Fruit fly (Drosophila melanogaster) whole organism, embryonic: ENCODE results near the gene DppIII.

ENCODE experiments used
- ATbp ChIP-seq: fragments of 200-800 bp; sonication (Bioruptor generic); optimal IDR thresholded peaks from 2 replicates; lab custom pipeline; 2017; ENCODE audit warnings: missing biosample characterization, mild to moderate bottlenecking, missing genetic modification characterization, missing genetic modification reagents
- Abd-B ChIP-seq: fragments of 200-800 bp; sonication (Bioruptor generic); optimal IDR thresholded peaks from 2 replicates; lab custom pipeline; 2018; ENCODE audit warnings: missing biosample characterization, mild to moderate bottlenecking, missing genetic modification characterization, moderate library complexity
- Awh ChIP-seq: fragments of 200-800 bp; sonication (Bioruptor generic); IDR thresholded peaks from 2 replicates; pipeline ENCODE4, ENCODE4 v1.3.6; 2022; ENCODE audit warnings: missing biosample characterization, missing genetic modification characterization
- CG12744 ChIP-seq: fragments of 200-800 bp; sonication (Bioruptor generic); optimal IDR thresholded peaks from 2 replicates; lab custom pipeline; 2016; ENCODE audit warnings: missing biosample characterization, missing genetic modification characterization
- CG13775 ChIP-seq: fragments of 200-800 bp; sonication (Bioruptor generic); optimal IDR thresholded peaks from 3 replicates; lab custom pipeline; 2017; ENCODE audit warnings: missing biosample characterization, mild to moderate bottlenecking, missing genetic modification characterization
- CG15696 ChIP-seq: fragments of 200-800 bp; sonication (Bioruptor generic); optimal IDR thresholded peaks from 2 replicates; lab custom pipeline; 2019; ENCODE audit warnings: missing biosample characterization, mild to moderate bottlenecking, missing genetic modification characterization, moderate library complexity
- CG1603 ChIP-seq: fragments of 200-800 bp; sonication (Bioruptor generic); optimal IDR thresholded peaks from 2 replicates; lab custom pipeline; 2019; ENCODE audit warnings: missing biosample characterization, mild to moderate bottlenecking, missing genetic modification characterization, moderate library complexity
- CG17186 ChIP-seq: fragments of 200-800 bp; sonication (Bioruptor generic); optimal IDR thresholded peaks from 3 replicates; lab custom pipeline; 2017; ENCODE audit warnings: missing biosample characterization, missing genetic modification reagents, missing genetic modification characterization
- CG2712 ChIP-seq: fragments of 200-800 bp; optimal IDR thresholded peaks from 3 replicates; lab custom pipeline; 2019; ENCODE audit warnings: missing biosample characterization, mild to moderate bottlenecking, missing genetic modification characterization, moderate library complexity
- CG30403 ChIP-seq: fragments of 200-800 bp; sonication (Bioruptor generic); optimal IDR thresholded peaks from 3 replicates; lab custom pipeline; 2016; ENCODE audit warnings: missing biosample characterization, missing genetic modification characterization
- CG30431 ChIP-seq: fragments of 200-800 bp; sonication (Bioruptor generic); optimal IDR thresholded peaks from 2 replicates; lab custom pipeline; 2017; ENCODE audit warnings: missing biosample characterization, missing genetic modification characterization
- CG4820 ChIP-seq: fragments of 200-800 bp; sonication (Bioruptor generic); optimal IDR thresholded peaks from 3 replicates; lab custom pipeline; 2016; ENCODE audit warnings: missing biosample characterization, missing genetic modification characterization
- CG5180 ChIP-seq: fragments of 200-800 bp; sonication (Bioruptor generic); optimal IDR thresholded peaks from 3 replicates; lab custom pipeline; 2017; ENCODE audit warnings: missing biosample characterization, missing genetic modification characterization, mild to moderate bottlenecking, moderate library complexity, missing genetic modification reagents
- CG6272 ChIP-seq: fragments of 200-800 bp; sonication (Bioruptor generic); IDR thresholded peaks from 2 replicates; pipeline ENCODE4 v1.3.6; 2022; ENCODE audit warnings: missing biosample characterization, missing genetic modification characterization
- CG6791 ChIP-seq: fragments of 200-800 bp; sonication (Bioruptor generic); IDR thresholded peaks from 3 replicates; pipeline ENCODE4 v1.3.6; 2022; ENCODE audit warnings: missing biosample characterization, missing genetic modification characterization; ENCODE audit not compliant: partially characterized antibody
- CG7357 ChIP-seq: fragments of 200-800 bp; sonication (Bioruptor generic); IDR thresholded peaks from 3 replicates; pipeline ENCODE4 v1.3.6; 2022; ENCODE audit warnings: missing biosample characterization, missing genetic modification characterization
- CG7556 ChIP-seq: fragments of 200-800 bp; sonication (Bioruptor generic); optimal IDR thresholded peaks from 2 replicates; lab custom pipeline; 2017; ENCODE audit warnings: missing biosample characterization, mild to moderate bottlenecking, missing genetic modification characterization
- Hey ChIP-seq: fragments of 200-800 bp; sonication (Bioruptor generic); optimal IDR thresholded peaks from 3 replicates; lab custom pipeline; 2018; ENCODE audit warnings: missing biosample characterization, mild to moderate bottlenecking, missing genetic modification characterization
- Lim3 ChIP-seq: fragments of 200-800 bp; sonication (Bioruptor generic); IDR thresholded peaks from 2 replicates; pipeline ENCODE4 v1.3.6; 2022; ENCODE audit warnings: missing biosample characterization, missing genetic modification characterization
- Max ChIP-seq: fragments of 200-800 bp; sonication (Bioruptor generic); optimal IDR thresholded peaks from 2 replicates; lab custom pipeline; 2016; ENCODE audit warnings: missing biosample characterization, mild to moderate bottlenecking, missing genetic modification characterization
- Mes4 ChIP-seq: fragments of 200-800 bp; sonication (Bioruptor generic); optimal IDR thresholded peaks from 2 replicates; lab custom pipeline; 2016; ENCODE audit warnings: missing biosample characterization, missing genetic modification characterization
- NK7.1 ChIP-seq: fragments of 200-800 bp; sonication (Bioruptor generic); optimal IDR thresholded peaks from 3 replicates; lab custom pipeline; 2016; ENCODE audit warnings: missing biosample characterization, missing genetic modification characterization
- Nf-YB ChIP-seq: fragments of 200-800 bp; sonication (Bioruptor generic); optimal IDR thresholded peaks from 3 replicates; lab custom pipeline; 2019; ENCODE audit warnings: missing biosample characterization, mild to moderate bottlenecking, missing genetic modification characterization, moderate library complexity
- Optix ChIP-seq: fragments of 200-800 bp; sonication (Bioruptor generic); IDR thresholded peaks from 3 replicates; pipeline ENCODE4 v1.3.6; 2022; ENCODE audit warnings: missing biosample characterization, missing genetic modification characterization
- PHDP ChIP-seq: fragments of 200-800 bp; sonication (Bioruptor generic); optimal IDR thresholded peaks from 3 replicates; lab custom pipeline; 2018; ENCODE audit warnings: missing biosample characterization, mild to moderate bottlenecking, missing genetic modification characterization, moderate library complexity
- Side ChIP-seq: fragments of 200-800 bp; sonication (Bioruptor generic); optimal IDR thresholded peaks from 2 replicates; lab custom pipeline; 2016; ENCODE audit warnings: missing biosample characterization, missing genetic modification characterization
- Trl ChIP-seq, 3 experiments: fragments of >200 bp in 2 of 3; fragments of 200-800 bp in 1 of 3; sonication (Bioruptor generic) in 1 of 3; optimal IDR thresholded peaks; 2 replicates in 1 of 3; 3 replicates in 2 of 3; lab custom pipeline; 2016 to 2017; ENCODE audit warnings: missing biosample characterization in 1 of 3, missing genetic modification characterization in 1 of 3
- Xrp1 ChIP-seq: fragments of 200-800 bp; sonication (Bioruptor generic); IDR thresholded peaks from 2 replicates; pipeline ENCODE4 v1.3.6; 2022; ENCODE audit warnings: missing biosample characterization, missing genetic modification characterization
- ato ChIP-seq: fragments of 200-800 bp; sonication (Bioruptor generic); IDR thresholded peaks from 2 replicates; pipeline ENCODE4 v1.3.6; 2022; ENCODE audit warnings: missing biosample characterization, missing genetic modification characterization; ENCODE audit not compliant: partially characterized antibody
- exex ChIP-seq: fragments of 200-800 bp; sonication (Bioruptor generic); optimal IDR thresholded peaks from 4 replicates; lab custom pipeline; 2018; ENCODE audit warnings: missing biosample characterization, mild to moderate bottlenecking, missing genetic modification characterization, moderate library complexity
- fd96Cb ChIP-seq: fragments of 200-800 bp; sonication (Bioruptor generic); optimal IDR thresholded peaks from 2 replicates; lab custom pipeline; 2018; ENCODE audit warnings: missing biosample characterization, mild to moderate bottlenecking, missing genetic modification characterization, moderate library complexity
- ftz-f1 ChIP-seq: fragments of 200-800 bp; sonication (Bioruptor generic); optimal IDR thresholded peaks from 2 replicates; lab custom pipeline; 2016; ENCODE audit warnings: missing biosample characterization, missing genetic modification characterization
- her ChIP-seq: fragments of 200-800 bp; sonication (Bioruptor generic); optimal IDR thresholded peaks from 2 replicates; lab custom pipeline; 2016; ENCODE audit warnings: missing biosample characterization, missing genetic modification characterization
- lilli ChIP-seq: fragments of 200-800 bp; sonication (Bioruptor generic); optimal IDR thresholded peaks from 3 replicates; lab custom pipeline; 2016; ENCODE audit warnings: missing biosample characterization, missing genetic modification characterization
- lov ChIP-seq, 2 experiments: fragments of 200-800 bp in 1 of 2; fragments of >200 bp in 1 of 2; sonication (Bioruptor generic) in 1 of 2; IDR thresholded peaks in 1 of 2; optimal IDR thresholded peaks in 1 of 2; 2 replicates in 1 of 2; 3 replicates in 1 of 2; pipeline versions ENCODE4 v1.3.6 to Lab custom; 2017 to 2022; ENCODE audit warnings: missing biosample characterization in 1 of 2, missing genetic modification characterization in 1 of 2
- row ChIP-seq: fragments of 200-800 bp; sonication (Bioruptor generic); IDR thresholded peaks from 3 replicates; pipeline ENCODE4 v1.3.6; 2022; ENCODE audit warnings: missing biosample characterization, missing genetic modification characterization
- salm ChIP-seq: fragments of 200-800 bp; sonication (Bioruptor generic); optimal IDR thresholded peaks from 2 replicates; lab custom pipeline; 2018; ENCODE audit warnings: missing biosample characterization, mild to moderate bottlenecking, missing genetic modification characterization
- sens ChIP-seq: fragments of 200-800 bp; sonication (Bioruptor generic); peaks from one replicate; lab custom pipeline; 2016; ENCODE audit warnings: missing biosample characterization, missing genetic modification characterization
- shn ChIP-seq: fragments of 200-800 bp; sonication (Bioruptor generic); optimal IDR thresholded peaks from 3 replicates; lab custom pipeline; 2016; ENCODE audit warnings: missing biosample characterization, missing genetic modification characterization
- sim ChIP-seq: fragments of 200-800 bp; sonication (Bioruptor generic); IDR thresholded peaks from 2 replicates; pipeline ENCODE4 v1.3.6; 2022; ENCODE audit warnings: missing biosample characterization, missing genetic modification characterization
- sr ChIP-seq: fragments of 200-800 bp; sonication (Bioruptor generic); IDR thresholded peaks from 3 replicates; pipeline ENCODE4 v1.3.6; 2022; ENCODE audit warnings: missing biosample characterization, missing genetic modification characterization
- stc ChIP-seq: fragments of 200-800 bp; sonication (Bioruptor generic); IDR thresholded peaks from 2 replicates; pipeline ENCODE4 v1.3.6; 2022; ENCODE audit warnings: missing biosample characterization, missing genetic modification characterization
- toy ChIP-seq: fragments of 200-800 bp; sonication (Bioruptor generic); IDR thresholded peaks from 2 replicates; pipeline ENCODE4 v1.3.6; 2022; ENCODE audit warnings: missing biosample characterization, missing genetic modification characterization
- ttk ChIP-seq: fragments of 200-800 bp; sonication (Bioruptor generic); IDR thresholded peaks from 2 replicates; pipeline ENCODE4 v2.1.2; 2022; ENCODE audit warnings: missing biosample characterization, missing genetic modification characterization
- unpg ChIP-seq: fragments of 200-800 bp; sonication (Bioruptor generic); optimal IDR thresholded peaks from 3 replicates; lab custom pipeline; 2018; ENCODE audit warnings: missing biosample characterization, mild to moderate bottlenecking, missing genetic modification characterization, moderate library complexity
- usp ChIP-seq: fragments of >200 bp; optimal IDR thresholded peaks from 2 replicates; lab custom pipeline; 2017; ENCODE audit warnings: missing biosample characterization, missing genetic modification characterization
- vnd ChIP-seq: fragments of 200-800 bp; sonication (Bioruptor generic); IDR thresholded peaks from 3 replicates; pipeline ENCODE4 v1.3.6; 2022; ENCODE audit warnings: missing biosample characterization, missing genetic modification characterization; ENCODE audit not compliant: partially characterized antibody

DppIII gene

DNA sequence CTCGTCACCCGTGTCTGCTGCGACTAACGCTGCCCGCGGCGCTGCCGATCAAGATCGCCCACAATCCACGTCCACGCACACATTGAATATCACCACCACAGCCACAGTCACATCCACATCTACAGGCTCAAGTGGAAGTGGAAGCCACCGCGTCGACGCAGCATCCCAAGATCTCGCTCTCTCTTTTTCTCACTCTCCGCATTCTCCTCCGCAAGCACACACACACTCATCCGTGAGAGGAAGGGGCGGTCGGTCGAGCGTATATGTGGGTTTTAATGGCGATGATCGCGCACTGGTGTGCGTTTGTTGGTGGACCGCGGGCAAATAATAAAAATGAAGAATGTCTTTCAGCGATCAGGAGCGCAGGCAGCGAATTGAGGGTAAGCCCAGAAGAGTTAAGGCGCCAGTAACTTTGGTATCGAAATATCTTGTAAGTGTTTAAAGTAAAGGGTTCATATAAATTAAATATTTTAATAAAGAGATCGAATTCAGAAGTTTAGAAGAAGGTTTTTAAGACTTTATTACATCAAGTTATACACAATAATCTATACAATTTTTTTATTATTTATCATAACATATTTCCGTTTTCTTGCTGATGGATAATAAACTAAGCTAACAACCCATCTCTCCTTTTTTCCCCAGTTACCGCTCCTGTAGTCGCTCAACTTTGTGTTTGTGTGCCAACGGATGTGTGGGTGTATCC lies 10.3 kb upstream of the DppIII start, which contains the start of gene Poxm (continued):
- TF ChIP-seq salm (tag; lab: Kevin White, UChicago) (peak; percentile 77), Awh (GFP tag; lab: Robert Waterston, UW) (peak; percentile 70), CG12744 (GFP tag; lab: Kevin White, UChicago) (no peak), exex (tag; lab: Kevin White, UChicago) (peak; percentile 24), Hey (no peak), CG15696 (tag; lab: Kevin White, UChicago) (peak; percentile 94), sim (GFP tag; lab: Robert Waterston, UW) (peak; percentile 58; the same call in 1 of the 2 replicates), Lim3 (GFP tag; lab: Robert Waterston, UW) (0 out of 2 replicates have a peak, but pooled peaks have one; percentile 64), fd96Cb (peak; percentile 95), stc (GFP tag; lab: Robert Waterston, UW) (peak; percentile 81), ttk (peak; percentile 80), row (GFP tag; lab: Robert Waterston, UW) (peak; percentile 92), CG1603 (peak; percentile 28)

DNA sequence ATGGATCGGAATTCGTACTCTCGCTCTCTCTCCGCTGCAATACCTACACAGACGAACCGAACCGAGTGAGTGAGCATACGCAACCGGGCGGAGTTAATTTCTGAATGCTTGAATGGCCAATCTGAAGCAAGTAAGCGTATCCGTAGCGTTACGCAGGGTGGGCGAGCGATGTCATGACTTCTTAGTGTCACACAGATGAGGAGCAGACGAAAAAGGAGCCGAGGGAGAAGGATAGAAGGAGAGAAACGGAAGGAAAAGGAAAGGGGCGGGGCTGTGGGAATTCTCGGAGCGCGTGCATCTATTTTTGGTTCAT lies 9.8 kb upstream of the DppIII start:
- TF ChIP-seq vnd (GFP tag; lab: Robert Waterston, UW) = no peak
- TF ChIP-seq sens = no peak
- TF ChIP-seq CG4820 (GFP tag; lab: Kevin White, UChicago) = no peak
- no peak for TF ChIP-seq Side (GFP tag; lab: Kevin White, UChicago)
- TF ChIP-seq CG5180 (GFP tag; lab: Kevin White, UChicago) = no peak
- no peak for TF ChIP-seq Max
- TF ChIP-seq lov (optimal IDR thresholded peaks at IDR 0.05; lab: Kevin White, UChicago) = no peak
- no peak for TF ChIP-seq lov (GFP tag; IDR thresholded peaks at IDR 0.05; lab: Robert Waterston, UW)
- no peak for TF ChIP-seq lilli
- TF ChIP-seq Optix (GFP tag; lab: Robert Waterston, UW) = no peak
- TF ChIP-seq Trl (optimal IDR thresholded peaks at IDR 0.05; lab: Kevin White, UChicago) = peak in 1 of 2 experiments; percentile 54
- TF ChIP-seq Trl (GFP tag; optimal IDR thresholded peaks at IDR 0.05; lab: Kevin White, UChicago) = no peak
- TF ChIP-seq ftz-f1 (GFP tag; lab: Kevin White, UChicago) = no peak
- no peak for TF ChIP-seq Mes4 (GFP tag; lab: Kevin White, UChicago)
- peak; percentile 78; the same call in 2 of the 3 replicates for TF ChIP-seq sr (GFP tag; lab: Robert Waterston, UW)
- TF ChIP-seq NK7.1 (GFP tag; lab: Kevin White, UChicago) = no peak
- peak; percentile 19; the same call in 1 of the 3 replicates for TF ChIP-seq CG6791 (GFP tag; lab: Robert Waterston, UW)
- TF ChIP-seq CG13775 = no peak
- no peak for TF ChIP-seq unpg (GFP tag; lab: Kevin White, UChicago)
- TF ChIP-seq CG30403 (GFP tag; lab: Kevin White, UChicago) = peak; percentile 19
- TF ChIP-seq toy (GFP tag; lab: Robert Waterston, UW) = no peak
- TF ChIP-seq CG30431 (GFP tag; lab: Kevin White, UChicago) = no peak
- TF ChIP-seq CG7556 (GFP tag; lab: Kevin White, UChicago) = peak; percentile 31
- TF ChIP-seq PHDP (tag; lab: Kevin White, UChicago) = no peak
- no peak for TF ChIP-seq ATbp (GFP tag; lab: Kevin White, UChicago)
- peak; percentile 91 for TF ChIP-seq Nf-YB
- no peak for TF ChIP-seq shn (GFP tag; lab: Kevin White, UChicago)
- TF ChIP-seq CG7357 (GFP tag; lab: Robert Waterston, UW) = 0 out of 3 replicates have a peak, but pooled peaks have one; percentile 4
- TF ChIP-seq CG17186 = no peak
- no peak for TF ChIP-seq her
- TF ChIP-seq Xrp1 (GFP tag; lab: Robert Waterston, UW) = no peak
- no peak for TF ChIP-seq CG6272 (GFP tag; lab: Robert Waterston, UW)
- no peak for TF ChIP-seq Abd-B (GFP tag; lab: Kevin White, UChicago)
- no peak for TF ChIP-seq ato (GFP tag; lab: Robert Waterston, UW)
- no peak for TF ChIP-seq usp (GFP tag; lab: Kevin White, UChicago)
- TF ChIP-seq CG2712 (tag; lab: Kevin White, UChicago) = no peak
